Fruit fly (Drosophila melanogaster) whole organism, embryonic: Measurements from ENCODE around the gene CG18180.

ENCODE experiments used
- B-H1 ChIP-seq: fragments of 200-800 bp; sonication (Bioruptor generic); IDR thresholded peaks from 3 replicates; pipeline ENCODE4 v1.3.6; 2022; ENCODE audit warnings: missing biosample characterization, missing genetic modification characterization
- Blimp-1 ChIP-seq: fragments of 200-800 bp; sonication (Bioruptor generic); optimal IDR thresholded peaks from 3 replicates; lab custom pipeline; 2018; ENCODE audit warnings: missing biosample characterization, missing genetic modification characterization, mild to moderate bottlenecking, moderate library complexity, missing genetic modification reagents
- CG10321 ChIP-seq: fragments of 200-800 bp; sonication (Bioruptor generic); IDR thresholded peaks from 2 replicates; pipeline ENCODE4 v1.3.6; 2022; ENCODE audit warnings: missing biosample characterization, missing genetic modification characterization
- CG10565 ChIP-seq: fragments of 200-800 bp; sonication (Bioruptor generic); optimal IDR thresholded peaks from 3 replicates; lab custom pipeline; 2016; ENCODE audit warnings: missing biosample characterization, mild to moderate bottlenecking, missing genetic modification characterization
- CG11456 ChIP-seq: fragments of 200-800 bp; sonication (Bioruptor generic); IDR thresholded peaks from 3 replicates; pipeline ENCODE4 v1.3.6; 2022; ENCODE audit warnings: missing biosample characterization, missing genetic modification characterization
- CG11695 ChIP-seq: fragments of 200-800 bp; sonication (Bioruptor generic); IDR thresholded peaks from 3 replicates; pipeline ENCODE4 v1.3.6; 2022; ENCODE audit warnings: missing biosample characterization, missing genetic modification characterization
- CG12299 ChIP-seq: fragments of 200-800 bp; sonication (Bioruptor generic); optimal IDR thresholded peaks from 2 replicates; lab custom pipeline; 2018; ENCODE audit warnings: missing biosample characterization, mild to moderate bottlenecking, missing genetic modification characterization
- CG13424 ChIP-seq: fragments of 200-800 bp; sonication (Bioruptor generic); optimal IDR thresholded peaks from 2 replicates; lab custom pipeline; 2019; ENCODE audit warnings: missing biosample characterization, mild to moderate bottlenecking, missing genetic modification characterization, moderate library complexity
- CG14050 ChIP-seq: fragments of 200-800 bp; sonication (Bioruptor generic); IDR thresholded peaks from 3 replicates; pipeline ENCODE4 v1.3.6; 2022; ENCODE audit warnings: missing biosample characterization, missing genetic modification characterization
- CG15011 ChIP-seq: fragments of 200-800 bp; sonication (Bioruptor generic); optimal IDR thresholded peaks from 3 replicates; lab custom pipeline; 2018; ENCODE audit warnings: missing biosample characterization, mild to moderate bottlenecking, missing genetic modification characterization
- CG2678 ChIP-seq: fragments of 200-800 bp; sonication (Bioruptor generic); optimal IDR thresholded peaks from 3 replicates; lab custom pipeline; 2019; ENCODE audit warnings: missing biosample characterization, mild to moderate bottlenecking, missing genetic modification characterization, moderate library complexity
- CG2889 ChIP-seq: fragments of 200-800 bp; sonication (Bioruptor generic); IDR thresholded peaks from 3 replicates; pipeline ENCODE4 v1.3.6; 2022; ENCODE audit warnings: missing biosample characterization, missing genetic modification characterization
- CG32532 ChIP-seq: fragments of 200-800 bp; sonication (Bioruptor generic); IDR thresholded peaks from 2 replicates; pipeline ENCODE4 v1.3.6; 2022; ENCODE audit warnings: missing biosample characterization, missing genetic modification characterization
- CG4328 ChIP-seq: fragments of 200-800 bp; sonication (Bioruptor generic); optimal IDR thresholded peaks from 3 replicates; lab custom pipeline; 2017; ENCODE audit warnings: missing biosample characterization, missing genetic modification reagents, missing genetic modification characterization
- CG4404 ChIP-seq: fragments of 200-800 bp; sonication (Bioruptor generic); IDR thresholded peaks from 2 replicates; pipeline ENCODE4 v1.3.6; 2022; ENCODE audit warnings: missing biosample characterization, missing genetic modification characterization
- CG4617 ChIP-seq: fragments of 200-800 bp; sonication (Bioruptor generic); optimal IDR thresholded peaks from 3 replicates; lab custom pipeline; 2016; ENCODE audit warnings: missing biosample characterization, missing genetic modification characterization, borderline replicate concordance
- CG4820 ChIP-seq: fragments of 200-800 bp; sonication (Bioruptor generic); optimal IDR thresholded peaks from 3 replicates; lab custom pipeline; 2016; ENCODE audit warnings: missing biosample characterization, missing genetic modification characterization
- CG5180 ChIP-seq: fragments of 200-800 bp; sonication (Bioruptor generic); optimal IDR thresholded peaks from 3 replicates; lab custom pipeline; 2017; ENCODE audit warnings: missing biosample characterization, missing genetic modification characterization, mild to moderate bottlenecking, moderate library complexity, missing genetic modification reagents
- CG5245 ChIP-seq: fragments of 200-800 bp; sonication (Bioruptor generic); optimal IDR thresholded peaks from 3 replicates; lab custom pipeline; 2016; ENCODE audit warnings: missing biosample characterization, missing genetic modification characterization
- CG6272 ChIP-seq: fragments of 200-800 bp; sonication (Bioruptor generic); IDR thresholded peaks from 2 replicates; pipeline ENCODE4 v1.3.6; 2022; ENCODE audit warnings: missing biosample characterization, missing genetic modification characterization
- CG6765 ChIP-seq: fragments of 200-800 bp; sonication (Bioruptor generic); optimal IDR thresholded peaks from 3 replicates; lab custom pipeline; 2017; ENCODE audit warnings: missing biosample characterization, mild to moderate bottlenecking, missing genetic modification characterization
- CG7745 ChIP-seq: fragments of 200-800 bp; sonication (Bioruptor generic); optimal IDR thresholded peaks from 2 replicates; lab custom pipeline; 2018; ENCODE audit warnings: missing biosample characterization, mild to moderate bottlenecking, missing genetic modification characterization, moderate library complexity
- CG7928 ChIP-seq: fragments of 200-800 bp; sonication (Bioruptor generic); optimal IDR thresholded peaks from 2 replicates; lab custom pipeline; 2017; ENCODE audit warnings: missing biosample characterization, mild to moderate bottlenecking, missing genetic modification characterization
- CG7987 ChIP-seq: fragments of 200-800 bp; sonication (Bioruptor generic); optimal IDR thresholded peaks from 2 replicates; lab custom pipeline; 2018; ENCODE audit warnings: missing biosample characterization, mild to moderate bottlenecking, missing genetic modification characterization, moderate library complexity
- CG8765 ChIP-seq: fragments of 200-800 bp; sonication (Bioruptor generic); IDR thresholded peaks from 2 replicates; pipeline ENCODE4 v1.3.6; 2022; ENCODE audit warnings: missing biosample characterization, missing genetic modification characterization
- CTCF ChIP-seq: fragments of 200-800 bp; sonication (Bioruptor generic); optimal IDR thresholded peaks from 2 replicates; lab custom pipeline; 2017; ENCODE audit warnings: missing biosample characterization, mild to moderate bottlenecking, missing genetic modification characterization, moderate library complexity
- D19B ChIP-seq: fragments of 200-800 bp; sonication (Bioruptor generic); optimal IDR thresholded peaks from 2 replicates; lab custom pipeline; 2017; ENCODE audit warnings: missing biosample characterization, mild to moderate bottlenecking, missing genetic modification characterization
- Deaf1 ChIP-seq: fragments of 200-800 bp; optimal IDR thresholded peaks from 3 replicates; lab custom pipeline; 2019; ENCODE audit warnings: missing biosample characterization, mild to moderate bottlenecking, missing genetic modification characterization, moderate library complexity
- Ets97D ChIP-seq: fragments of 200-800 bp; sonication (Bioruptor generic); optimal IDR thresholded peaks from 3 replicates; lab custom pipeline; 2016; ENCODE audit warnings: missing biosample characterization, missing genetic modification characterization
- Lpt ChIP-seq: fragments of >200 bp; optimal IDR thresholded peaks from 2 replicates; lab custom pipeline; 2018; ENCODE audit warnings: missing biosample characterization, missing genetic modification characterization
- YL-1 ChIP-seq: fragments of 200-800 bp; sonication (Bioruptor generic); optimal IDR thresholded peaks from 3 replicates; lab custom pipeline; 2017; ENCODE audit warnings: missing biosample characterization, mild to moderate bottlenecking, missing genetic modification characterization
- ash1 ChIP-seq: fragments of 200-800 bp; sonication (Bioruptor generic); optimal IDR thresholded peaks from 2 replicates; lab custom pipeline; 2018; ENCODE audit warnings: missing biosample characterization, mild to moderate bottlenecking, missing genetic modification characterization
- br ChIP-seq: fragments of >200 bp; optimal IDR thresholded peaks from 2 replicates; lab custom pipeline; 2017
- bsh ChIP-seq, 2 experiments: fragments of 200-800 bp; sonication (Bioruptor generic); optimal IDR thresholded peaks; 2 replicates each; lab custom pipeline; 2017 to 2018; ENCODE audit warnings: mild to moderate bottlenecking in 2 of 2, missing biosample characterization in 2 of 2, missing genetic modification characterization in 2 of 2, moderate library complexity in 1 of 2
- cad ChIP-seq: fragments of >200 bp; optimal IDR thresholded peaks from 2 replicates; lab custom pipeline; 2017; ENCODE audit warnings: missing biosample characterization, missing genetic modification characterization
- chinmo ChIP-seq: fragments of 200-800 bp; sonication (Bioruptor generic); IDR thresholded peaks from 4 replicates; pipeline ENCODE4 v1.3.6; 2022; ENCODE audit warnings: missing biosample characterization, missing genetic modification characterization; ENCODE audit not compliant: partially characterized antibody
- dati ChIP-seq: fragments of 200-800 bp; sonication (Bioruptor generic); IDR thresholded peaks from 2 replicates; pipeline ENCODE4 v1.3.6; 2022; ENCODE audit warnings: missing biosample characterization, missing genetic modification characterization
- ewg ChIP-seq: fragments of 200-800 bp; sonication (Bioruptor generic); optimal IDR thresholded peaks from 3 replicates; lab custom pipeline; 2017; ENCODE audit warnings: mild to moderate bottlenecking, missing biosample characterization, missing genetic modification reagents, missing genetic modification characterization
- gfzf ChIP-seq: fragments of 200-800 bp; sonication (Bioruptor generic); optimal IDR thresholded peaks from 2 replicates; lab custom pipeline; 2016; ENCODE audit warnings: missing biosample characterization, mild to moderate bottlenecking, missing genetic modification characterization, moderate library complexity
- insv ChIP-seq, 2 experiments: fragments of 200-800 bp; sonication (Bioruptor generic); optimal IDR thresholded peaks; 3 replicates each; lab custom pipeline; 2016 to 2018; ENCODE audit warnings: missing biosample characterization in 2 of 2, missing genetic modification characterization in 2 of 2
- knrl ChIP-seq: fragments of 200-800 bp; sonication (Bioruptor generic); IDR thresholded peaks from 3 replicates; pipeline ENCODE4 v1.3.6; 2022; ENCODE audit warnings: missing biosample characterization, missing genetic modification characterization; ENCODE audit not compliant: partially characterized antibody
- mld ChIP-seq: fragments of 200-800 bp; sonication (Bioruptor generic); IDR thresholded peaks from 3 replicates; pipeline ENCODE4 v1.3.6; 2022; ENCODE audit warnings: missing biosample characterization, missing genetic modification characterization; ENCODE audit not compliant: partially characterized antibody
- pho ChIP-seq: fragments of 200-800 bp; sonication (Bioruptor generic); optimal IDR thresholded peaks from 2 replicates; lab custom pipeline; 2016; ENCODE audit warnings: missing biosample characterization, missing genetic modification characterization
- prd ChIP-seq, 3 experiments: fragments of >200 bp in 2 of 3; fragments of 200-800 bp in 1 of 3; sonication (Bioruptor generic) in 1 of 3; optimal IDR thresholded peaks in 2 of 3; IDR thresholded peaks in 1 of 3; 2 replicates in 2 of 3; 3 replicates in 1 of 3; pipeline versions ENCODE4 v1.3.6 to Lab custom; 2017 to 2022; ENCODE audit warnings: missing biosample characterization in 1 of 3, missing genetic modification characterization in 1 of 3
- sc ChIP-seq, 3 experiments: fragments of >200 bp in 2 of 3; fragments of 200-800 bp in 1 of 3; sonication (Bioruptor generic) in 1 of 3; optimal IDR thresholded peaks; 2 replicates in 2 of 3; 3 replicates in 1 of 3; lab custom pipeline; 2017; ENCODE audit warnings: mild to moderate bottlenecking in 1 of 3, missing biosample characterization in 1 of 3, missing genetic modification characterization in 1 of 3, missing genetic modification reagents in 1 of 3
- scrt ChIP-seq: fragments of 200-800 bp; sonication (Bioruptor generic); optimal IDR thresholded peaks from 2 replicates; lab custom pipeline; 2018; ENCODE audit warnings: missing biosample characterization, mild to moderate bottlenecking, missing genetic modification characterization, moderate library complexity
- sd ChIP-seq: fragments of 200-800 bp; sonication (Bioruptor generic); optimal IDR thresholded peaks from 3 replicates; lab custom pipeline; 2018; ENCODE audit warnings: missing biosample characterization, mild to moderate bottlenecking, missing genetic modification characterization, moderate library complexity
- sim ChIP-seq: fragments of 200-800 bp; sonication (Bioruptor generic); IDR thresholded peaks from 2 replicates; pipeline ENCODE4 v1.3.6; 2022; ENCODE audit warnings: missing biosample characterization, missing genetic modification characterization
- trem ChIP-seq: fragments of 200-800 bp; optimal IDR thresholded peaks from 3 replicates; lab custom pipeline; 2019; ENCODE audit warnings: missing biosample characterization, mild to moderate bottlenecking, missing genetic modification characterization, moderate library complexity
- wor ChIP-seq: fragments of 200-800 bp; sonication (Bioruptor generic); IDR thresholded peaks from 2 replicates; pipeline ENCODE4 v1.3.6; 2022; ENCODE audit warnings: missing biosample characterization, missing genetic modification characterization
- z ChIP-seq: fragments of 200-800 bp; sonication (Bioruptor generic); IDR thresholded peaks from 3 replicates; pipeline ENCODE4 v1.3.6; 2022; ENCODE audit warnings: missing biosample characterization, missing genetic modification characterization

Gene CG18180

DNA sequence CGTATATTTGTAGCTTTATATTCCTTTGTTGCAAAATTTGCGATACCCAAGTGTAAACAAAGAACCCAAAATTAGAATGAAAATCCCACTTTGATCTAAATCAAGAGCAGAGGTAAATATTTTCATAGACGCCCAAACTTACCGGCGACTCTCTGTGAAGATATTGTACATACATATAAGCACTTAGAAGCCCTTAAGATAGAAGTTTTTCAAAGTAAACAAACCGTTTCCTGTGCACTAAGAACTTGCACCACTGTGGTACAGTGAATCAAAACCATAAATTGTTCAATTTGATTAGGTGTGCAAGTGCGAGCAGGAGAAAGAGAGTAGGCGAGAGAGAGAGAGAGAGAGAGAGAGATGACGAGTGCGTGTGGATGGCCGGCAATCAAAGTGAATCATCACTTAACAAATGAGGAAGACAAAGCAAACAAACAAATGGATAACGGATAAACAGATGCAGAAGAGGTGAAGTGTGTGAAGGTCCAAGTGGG is 37.2 kb downstream of the CG18180 start (continued):
- no peak for TF ChIP-seq sim (GFP tag; lab: Robert Waterston, UW)
- no peak for TF ChIP-seq CG12299 (tag; lab: Kevin White, UChicago)
- TF ChIP-seq B-H1 (GFP tag; lab: Robert Waterston, UW), result no peak
- TF ChIP-seq knrl (GFP tag; lab: Robert Waterston, UW), result 0 out of 3 replicates have a peak, but pooled peaks have one; percentile 20
- no peak for TF ChIP-seq CG32532 (GFP tag; lab: Robert Waterston, UW)
- TF ChIP-seq CG11456, result no peak
- peak; percentile 20 for TF ChIP-seq CG13424 (tag; lab: Kevin White, UChicago)
- TF ChIP-seq cad, result no peak
- no peak for TF ChIP-seq CG2889 (GFP tag; lab: Robert Waterston, UW)
- peak; percentile 68 for TF ChIP-seq CG10321 (GFP tag; lab: Robert Waterston, UW)
- TF ChIP-seq CG2678 (tag; lab: Kevin White, UChicago), result no peak
- no peak for TF ChIP-seq wor (GFP tag; lab: Robert Waterston, UW)
- TF ChIP-seq Lpt (GFP tag; lab: Kevin White, UChicago), result no peak
- TF ChIP-seq gfzf, result no peak
- no peak; the same call in 3 of the 4 replicates for TF ChIP-seq chinmo (GFP tag; lab: Robert Waterston, UW)
- TF ChIP-seq prd (optimal IDR thresholded peaks at IDR 0.05; lab: Kevin White, UChicago), result no peak
- TF ChIP-seq prd (GFP tag; IDR thresholded peaks at IDR 0.05; lab: Robert Waterston, UW), result no peak
- TF ChIP-seq br, result no peak
- no peak for TF ChIP-seq CG4617 (GFP tag; lab: Kevin White, UChicago)
- TF ChIP-seq dati (GFP tag; lab: Robert Waterston, UW), result no peak
- TF ChIP-seq Blimp-1 (GFP tag; lab: Kevin White, UChicago), result no peak
- TF ChIP-seq pho (GFP tag; lab: Kevin White, UChicago), result no peak
- TF ChIP-seq insv (GFP tag; optimal IDR thresholded peaks at IDR 0.05; lab: Kevin White, UChicago), result no peak
- TF ChIP-seq CG4404 (GFP tag; lab: Robert Waterston, UW), result no peak
- TF ChIP-seq CG4328 (GFP tag; lab: Kevin White, UChicago), result no peak
- no peak for TF ChIP-seq sc (optimal IDR thresholded peaks at IDR 0.05; lab: Kevin White, UChicago)
- TF ChIP-seq sc (GFP tag; optimal IDR thresholded peaks at IDR 0.05; lab: Kevin White, UChicago), result peak; percentile 23
- no peak for TF ChIP-seq CG6765 (GFP tag; lab: Kevin White, UChicago)
- TF ChIP-seq CG11695, result no peak
- TF ChIP-seq CG6272 (GFP tag; lab: Robert Waterston, UW), result no peak
- 0 out of 3 replicates have a peak, but pooled peaks have one; percentile 57 for TF ChIP-seq z (GFP tag; lab: Robert Waterston, UW)
- TF ChIP-seq CG14050 (GFP tag; lab: Robert Waterston, UW), result no peak
- no peak for TF ChIP-seq mld (GFP tag; lab: Robert Waterston, UW)
- no peak for TF ChIP-seq ash1 (GFP tag; lab: Kevin White, UChicago)
- TF ChIP-seq sd (tag; lab: Kevin White, UChicago), result peak; percentile 20
- TF ChIP-seq bsh (GFP tag; optimal IDR thresholded peaks at IDR 0.05; lab: Kevin White, UChicago), result peak; percentile 4 to 14
- TF ChIP-seq D19B (GFP tag; lab: Kevin White, UChicago), result no peak
- no peak for TF ChIP-seq CG5245 (GFP tag; lab: Kevin White, UChicago)
- TF ChIP-seq CG10565 (GFP tag; lab: Kevin White, UChicago), result no peak
- no peak for TF ChIP-seq YL-1 (GFP tag; lab: Kevin White, UChicago)
- TF ChIP-seq trem (tag; lab: Kevin White, UChicago), result no peak
- TF ChIP-seq CG8765 (GFP tag; lab: Robert Waterston, UW), result no peak
- no peak for TF ChIP-seq Deaf1
- no peak for TF ChIP-seq CG4820
- TF ChIP-seq CG15011 (GFP tag; lab: Kevin White, UChicago), result no peak
- no peak for TF ChIP-seq CTCF (GFP tag; lab: Kevin White, UChicago)
- no peak for TF ChIP-seq CG7987 (GFP tag; lab: Kevin White, UChicago)
- no peak for TF ChIP-seq ewg (GFP tag; lab: Kevin White, UChicago)
- TF ChIP-seq CG5180 (GFP tag; lab: Kevin White, UChicago), result no peak
- no peak for TF ChIP-seq Ets97D (GFP tag; lab: Kevin White, UChicago)
- no peak for TF ChIP-seq scrt
- peak; percentile 28 for TF ChIP-seq CG7745 (tag; lab: Kevin White, UChicago)
- TF ChIP-seq CG7928 (GFP tag; lab: Kevin White, UChicago), result no peak
